Worm (Caenorhabditis elegans) whole organism, young adult: ENCODE measurements around the gene pap-1.

Source experiments
- B0035.1 ChIP-seq: sonication (generic microtip); optimal IDR thresholded peaks from 2 replicates; lab custom pipeline; 2016; ENCODE audit warnings: missing genetic modification characterization, mild to moderate bottlenecking, missing compliant biosample characterization, missing genotype, missing genetic modification reagents
- D2030.7 ChIP-seq: fragments of 200-800 bp; sonication (Bioruptor generic); IDR thresholded peaks from 2 replicates; pipeline ENCODE4 v1.3.6; 2022; ENCODE audit warnings: missing genetic modification reagents, missing genetic modification characterization, missing compliant biosample characterization
- F23B12.7 ChIP-seq: sonication (generic microtip); optimal IDR thresholded peaks from 2 replicates; lab custom pipeline; 2017; ENCODE audit warnings: missing genetic modification characterization, mild to moderate bottlenecking, missing compliant biosample characterization, antibody characterized with exemption, moderate library complexity; ENCODE audit not compliant: insufficient read depth
- F33H1.4 ChIP-seq: fragments of 200-800 bp; sonication (Bioruptor generic); IDR thresholded peaks from 2 replicates; pipeline ENCODE4 v1.3.6; 2022; ENCODE audit warnings: missing genetic modification reagents, missing genetic modification characterization, missing compliant biosample characterization
- Y56A3A.18 ChIP-seq: fragments of 200-800 bp; sonication (Bioruptor generic); IDR thresholded peaks from 2 replicates; pipeline ENCODE4 v1.3.6; 2022; ENCODE audit warnings: missing genetic modification reagents, missing genetic modification characterization, missing compliant biosample characterization
- Y67H2A.10 ChIP-seq: fragments of 200-800 bp; sonication (Bioruptor generic); conservative IDR thresholded peaks from 2 replicates; pipeline ENCODE4 v1.3.6; 2022; ENCODE audit warnings: missing genetic modification reagents, missing genetic modification characterization, missing compliant biosample characterization
- Y95B8A.8 ChIP-seq: fragments of 200-800 bp; sonication (Bioruptor generic); IDR thresholded peaks from 2 replicates; pipeline ENCODE4 v1.3.6; 2022; ENCODE audit warnings: missing genetic modification reagents, missing genetic modification characterization, missing compliant biosample characterization
- aptf-3 ChIP-seq: fragments of 200-800 bp; sonication (Bioruptor generic); IDR thresholded peaks from 2 replicates; pipeline ENCODE4 v1.3.6; 2022; ENCODE audit warnings: missing genetic modification characterization, missing compliant biosample characterization
- atf-7 ChIP-seq: sonication (generic microtip); optimal IDR thresholded peaks from 2 replicates; lab custom pipeline; 2017; ENCODE audit warnings: mild to moderate bottlenecking, missing genetic modification characterization, missing compliant biosample characterization
- attf-6 ChIP-seq: fragments of 200-800 bp; sonication (Bioruptor generic); IDR thresholded peaks from 2 replicates; pipeline ENCODE4 v1.3.6; 2022; ENCODE audit warnings: missing genetic modification reagents, missing genetic modification characterization, missing compliant biosample characterization
- bed-1 ChIP-seq: fragments of 200-800 bp; sonication (Bioruptor generic); IDR thresholded peaks from 2 replicates; pipeline ENCODE4 v1.3.6; 2022; ENCODE audit warnings: missing genetic modification reagents, missing genetic modification characterization, missing compliant biosample characterization
- bed-2 ChIP-seq: fragments of 200-800 bp; sonication (Bioruptor generic); IDR thresholded peaks from 2 replicates; pipeline ENCODE4 v1.3.6; 2022; ENCODE audit warnings: missing genetic modification reagents, missing genetic modification characterization, missing compliant biosample characterization
- ceh-100 ChIP-seq: fragments of 200-800 bp; sonication (Bioruptor generic); IDR thresholded peaks from 2 replicates; pipeline ENCODE4 v1.3.6; 2022; ENCODE audit warnings: missing genetic modification reagents, missing genetic modification characterization, missing compliant biosample characterization
- dox-1 ChIP-seq: fragments of 200-800 bp; sonication (Bioruptor generic); IDR thresholded peaks from 2 replicates; pipeline ENCODE4 v1.3.6; 2022; ENCODE audit warnings: missing genetic modification reagents, missing genetic modification characterization, missing compliant biosample characterization
- efl-1 ChIP-seq: fragments of 150-350 bp; optimal IDR thresholded peaks from 2 replicates; lab custom pipeline; 2014; ENCODE audit warnings: missing biosample characterization, missing genetic modification reagents, missing genetic modification characterization
- egl-44 ChIP-seq: fragments of 200-800 bp; sonication (Bioruptor generic); IDR thresholded peaks from 2 replicates; pipeline ENCODE4 v1.3.6; 2022; ENCODE audit warnings: missing genetic modification reagents, missing genetic modification characterization, missing compliant biosample characterization
- him-1 ChIP-seq: sonication (generic microtip); optimal IDR thresholded peaks from 2 replicates; lab custom pipeline; 2016; ENCODE audit warnings: missing genotype, missing genetic modification reagents, missing genetic modification characterization, missing compliant biosample characterization
- let-607 ChIP-seq, 2 experiments: fragments of 200-800 bp in 1 of 2; sonication (Bioruptor generic) in 1 of 2; sonication (generic microtip) in 1 of 2; optimal IDR thresholded peaks; 2 replicates each; lab custom pipeline; 2016 to 2018; ENCODE audit warnings: mild to moderate bottlenecking in 2 of 2, missing compliant biosample characterization in 2 of 2, missing genetic modification characterization in 2 of 2, moderate library complexity in 2 of 2, missing genotype in 1 of 2
- lin-40 ChIP-seq: sonication (generic microtip); optimal IDR thresholded peaks from 2 replicates; lab custom pipeline; 2016; ENCODE audit warnings: missing genetic modification characterization, mild to moderate bottlenecking, missing compliant biosample characterization, missing genotype, missing genetic modification reagents
- lsl-1 ChIP-seq: fragments of 200-800 bp; sonication (Bioruptor generic); optimal IDR thresholded peaks from 2 replicates; lab custom pipeline; 2018; ENCODE audit warnings: mild to moderate bottlenecking, missing genetic modification characterization, moderate library complexity, missing compliant biosample characterization
- mel-28 ChIP-seq: sonication (generic microtip); optimal IDR thresholded peaks from 2 replicates; lab custom pipeline; 2016; ENCODE audit warnings: borderline replicate concordance, mild to moderate bottlenecking, missing genetic modification characterization, missing compliant biosample characterization
- mxl-1 ChIP-seq: sonication (generic microtip); optimal IDR thresholded peaks from 2 replicates; lab custom pipeline; 2016; ENCODE audit warnings: missing genetic modification characterization, missing compliant biosample characterization
- nfya-1 ChIP-seq: sonication (generic microtip); optimal IDR thresholded peaks from 2 replicates; lab custom pipeline; 2017; ENCODE audit warnings: antibody characterized with exemption, missing compliant biosample characterization, missing genetic modification characterization, borderline replicate concordance; ENCODE audit not compliant: insufficient read depth
- nhr-80 ChIP-seq: sonication (generic microtip); optimal IDR thresholded peaks from 2 replicates; lab custom pipeline; 2016; ENCODE audit warnings: missing genetic modification characterization, missing compliant biosample characterization
- nhr-90 ChIP-seq: sonication (generic microtip); optimal IDR thresholded peaks from 2 replicates; lab custom pipeline; 2016; ENCODE audit warnings: missing genotype, mild to moderate bottlenecking, missing genetic modification characterization, missing compliant biosample characterization
- pha-4 ChIP-seq: fragments of 150-350 bp; sonication (generic microtip); optimal IDR thresholded peaks from 2 replicates; lab custom pipeline; 2014; ENCODE audit warnings: missing biosample characterization, missing genetic modification reagents, missing genetic modification characterization
- snpc-1.1 ChIP-seq: sonication (generic microtip); optimal IDR thresholded peaks from 2 replicates; lab custom pipeline; 2017; ENCODE audit warnings: missing genetic modification characterization, mild to moderate bottlenecking, missing compliant biosample characterization, antibody characterized with exemption, moderate library complexity, missing genotype, missing genetic modification reagents; ENCODE audit not compliant: insufficient read depth
- snpc-1.3 ChIP-seq: sonication (generic microtip); optimal IDR thresholded peaks from 2 replicates; lab custom pipeline; 2017; ENCODE audit warnings: missing genetic modification characterization, mild to moderate bottlenecking, missing compliant biosample characterization, antibody characterized with exemption, moderate library complexity, missing genotype, missing genetic modification reagents; ENCODE audit not compliant: insufficient read depth
- tlf-1 ChIP-seq: fragments of 200-800 bp; sonication (Bioruptor generic); optimal IDR thresholded peaks from 2 replicates; lab custom pipeline; 2018; ENCODE audit warnings: mild to moderate bottlenecking, missing genetic modification characterization, missing compliant biosample characterization
- unc-130 ChIP-seq: sonication (generic microtip); optimal IDR thresholded peaks from 2 replicates; lab custom pipeline; 2016; ENCODE audit warnings: missing genetic modification reagents, missing genetic modification characterization, missing compliant biosample characterization
- ztf-28 ChIP-seq: fragments of 200-800 bp; sonication (Bioruptor generic); IDR thresholded peaks from 2 replicates; pipeline ENCODE4 v1.3.6; 2022; ENCODE audit warnings: missing genetic modification reagents, missing genetic modification characterization, missing compliant biosample characterization

Gene pap-1

DNA sequence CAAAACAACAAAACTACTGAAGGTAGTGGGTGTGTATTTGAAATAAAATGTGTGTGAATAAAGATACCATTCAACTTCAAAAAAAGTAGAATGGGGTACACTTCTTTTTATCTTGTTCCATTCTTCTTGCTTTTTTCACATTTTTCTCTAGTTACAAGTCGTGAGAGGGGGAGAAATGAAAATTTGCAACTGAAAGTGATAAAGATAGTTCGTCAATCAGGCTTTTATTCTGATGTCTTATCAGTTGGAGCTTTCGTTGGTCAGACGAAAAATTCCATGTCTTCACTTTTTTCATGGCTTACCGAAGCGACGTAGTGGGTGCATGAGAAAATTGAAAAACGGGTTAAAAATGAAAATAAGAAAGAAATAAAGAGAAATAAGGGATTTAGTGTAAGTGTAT lies 8.1 kb upstream of the pap-1 start, which contains the start of gene Y32F6A.4:
Y32F6A.4 (minus strand) TSS at position 347 of the 400 bp plus-strand sequence.
- TF ChIP-seq nhr-80 (tag; lab: Kevin White, UChicago) (peak; percentile 47), pha-4 (tag; lab: Kevin White, UChicago) (no peak)

DNA sequence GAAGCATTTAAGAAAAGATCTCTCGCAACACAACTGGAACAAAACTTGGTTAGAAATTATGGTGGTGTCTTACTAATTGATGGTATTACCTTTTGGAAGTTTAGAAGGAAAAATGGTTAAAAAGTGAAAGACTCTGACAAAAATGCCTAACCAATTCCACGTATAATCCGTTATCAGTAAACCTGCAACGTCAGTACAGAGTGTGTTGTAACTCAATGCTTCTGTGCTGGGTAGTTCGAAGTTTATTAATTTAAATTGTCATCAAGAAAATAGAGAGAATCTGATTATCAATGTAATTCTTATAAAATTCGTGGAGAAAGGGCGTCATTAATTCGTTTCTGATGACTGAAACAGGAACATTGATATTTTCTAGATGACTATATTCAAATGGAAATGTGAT lies 6.6 kb upstream of the pap-1 start:
- TF ChIP-seq Y67H2A.10 (GFP tag; lab: Robert Waterston, UW): no peak
- TF ChIP-seq aptf-3: no peak
- no peak for TF ChIP-seq ztf-28 (GFP tag; lab: Robert Waterston, UW)
- TF ChIP-seq bed-2 (GFP tag; lab: Robert Waterston, UW): no peak
- no peak for TF ChIP-seq efl-1 (GFP tag; lab: Kevin White, UChicago)
- TF ChIP-seq him-1 (tag; lab: Kevin White, UChicago): no peak
- TF ChIP-seq egl-44: no peak
- no peak for TF ChIP-seq lin-40 (tag; lab: Kevin White, UChicago)
- no peak for TF ChIP-seq F33H1.4 (GFP tag; lab: Robert Waterston, UW)
- no peak for TF ChIP-seq snpc-1.1 (tag; lab: Kevin White, UChicago)
- TF ChIP-seq nhr-80 (tag; lab: Kevin White, UChicago): peak; percentile 44
- TF ChIP-seq D2030.7 (GFP tag; lab: Robert Waterston, UW): no peak
- TF ChIP-seq let-607 (tag; optimal IDR thresholded peaks at IDR 0.05; lab: Kevin White, UChicago): peak in 1 of 2 experiments; percentile 35
- no peak for TF ChIP-seq nhr-90 (tag; lab: Kevin White, UChicago)
- TF ChIP-seq attf-6: no peak
- TF ChIP-seq Y95B8A.8 (GFP tag; lab: Robert Waterston, UW): no peak

DNA sequence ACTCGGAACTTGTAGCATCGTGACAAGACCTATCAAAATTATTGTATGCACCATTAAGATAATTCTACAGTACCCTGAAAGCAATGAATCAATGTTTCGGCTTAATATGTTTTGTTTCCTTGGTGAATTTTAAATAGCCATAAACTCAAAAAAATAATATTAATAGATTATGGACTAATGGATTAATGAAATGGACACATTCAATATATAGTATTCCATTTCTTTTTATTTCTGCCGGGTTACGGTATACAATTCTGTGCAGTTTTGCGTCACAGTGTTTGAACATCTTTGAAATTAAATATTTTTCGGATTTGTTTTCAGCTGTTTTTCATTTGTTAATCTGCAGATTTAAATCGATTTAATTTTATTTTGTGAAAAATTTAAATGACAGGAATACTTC lies 5.2 kb upstream of the pap-1 start, which contains the start of gene set-22:
set-22 (plus strand) TSS at position 301 of the 400 bp plus-strand sequence.
- no peak for TF ChIP-seq unc-130 (GFP tag; lab: Kevin White, UChicago)
- no peak for TF ChIP-seq tlf-1
- no peak for TF ChIP-seq bed-1 (GFP tag; lab: Robert Waterston, UW)
- no peak for TF ChIP-seq Y56A3A.18 (GFP tag; lab: Robert Waterston, UW)
- TF ChIP-seq F33H1.4 (GFP tag; lab: Robert Waterston, UW): peak; percentile 18; the same call in 1 of the 2 replicates
- TF ChIP-seq snpc-1.3 (tag; lab: Kevin White, UChicago): no peak
- TF ChIP-seq bed-2 (GFP tag; lab: Robert Waterston, UW): no peak
- no peak for TF ChIP-seq dox-1 (GFP tag; lab: Robert Waterston, UW)
- TF ChIP-seq B0035.1 (tag; lab: Kevin White, UChicago): no peak
- no peak for TF ChIP-seq nhr-90 (tag; lab: Kevin White, UChicago)
- no peak for TF ChIP-seq ceh-100 (GFP tag; lab: Robert Waterston, UW)
- TF ChIP-seq mxl-1: no peak
- TF ChIP-seq mel-28 (tag; lab: Kevin White, UChicago): no peak
- TF ChIP-seq lsl-1 (GFP tag; lab: Kevin White, UChicago): peak; percentile 81

DNA sequence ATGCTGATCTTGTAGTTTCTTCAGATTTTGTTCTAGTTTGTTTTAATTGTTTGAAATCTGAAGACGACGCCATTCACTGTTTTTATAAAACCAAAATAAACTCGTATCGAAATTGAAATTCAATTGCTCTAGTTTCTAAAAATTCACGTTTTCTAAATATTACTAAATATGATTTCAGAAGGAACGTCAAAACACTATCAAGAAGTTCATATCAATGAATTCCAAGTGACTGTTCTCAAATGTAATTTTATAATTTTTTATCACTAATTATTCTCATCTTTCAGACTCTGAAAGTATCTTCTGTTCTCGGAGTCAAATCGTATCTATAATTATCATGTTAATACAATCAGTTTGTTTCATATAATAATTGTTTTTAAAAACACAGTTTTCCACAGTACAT lies 1.1 kb upstream of the pap-1 start, which contains the start of gene snf-10:
snf-10 (minus strand) TSS at position 101 of the 400 bp plus-strand sequence.
- TF ChIP-seq nfya-1 (tag; lab: Kevin White, UChicago) (no peak), efl-1 (GFP tag; lab: Kevin White, UChicago) (no peak), F23B12.7 (tag; lab: Kevin White, UChicago) (no peak), atf-7 (tag; lab: Kevin White, UChicago) (no peak)
- TF ChIP-seq, all 124 proteins: peak for 0
